Fruit fly (Drosophila melanogaster) whole organism, embryonic: Measurements from ENCODE around the gene CG11597.
A peak's percentile ranks its signal among the peaks of the same experiment; 100 is the strongest.

Experiments
- ATbp ChIP-seq: fragments of 200-800 bp; sonication (Bioruptor generic); optimal IDR thresholded peaks from 2 replicates; lab custom pipeline; 2017; ENCODE audit warnings: missing biosample characterization, mild to moderate bottlenecking, missing genetic modification characterization, missing genetic modification reagents
- BEAF-32 ChIP-seq: fragments of 200-800 bp; sonication (Bioruptor generic); optimal IDR thresholded peaks from 3 replicates; lab custom pipeline; 2017; ENCODE audit warnings: missing biosample characterization, missing genetic modification characterization, mild to moderate bottlenecking, moderate library complexity, missing genetic modification reagents
- Bteb2 ChIP-seq: fragments of 200-800 bp; sonication (Bioruptor generic); optimal IDR thresholded peaks from 2 replicates; lab custom pipeline; 2016; ENCODE audit warnings: missing biosample characterization, missing genetic modification characterization
- CG10267 ChIP-seq: fragments of 200-800 bp; sonication (Bioruptor generic); optimal IDR thresholded peaks from 2 replicates; lab custom pipeline; 2018; ENCODE audit warnings: missing biosample characterization, mild to moderate bottlenecking, missing genetic modification characterization, moderate library complexity
- CG12659 ChIP-seq: fragments of 200-800 bp; sonication (Bioruptor generic); optimal IDR thresholded peaks from 3 replicates; lab custom pipeline; 2017; ENCODE audit warnings: mild to moderate bottlenecking, missing biosample characterization, missing genetic modification reagents, missing genetic modification characterization
- CG12769 ChIP-seq: fragments of 200-800 bp; sonication (Bioruptor generic); optimal IDR thresholded peaks from 2 replicates; lab custom pipeline; 2019; ENCODE audit warnings: missing biosample characterization, mild to moderate bottlenecking, missing genetic modification characterization, moderate library complexity
- CG13287 ChIP-seq: fragments of 200-800 bp; sonication (Bioruptor generic); IDR thresholded peaks from 2 replicates; pipeline ENCODE4 v1.3.6; 2022; ENCODE audit warnings: missing biosample characterization, missing genetic modification characterization; ENCODE audit not compliant: partially characterized antibody
- CG14710 ChIP-seq: fragments of 200-800 bp; sonication (Bioruptor generic); optimal IDR thresholded peaks from 3 replicates; lab custom pipeline; 2019; ENCODE audit warnings: missing biosample characterization, mild to moderate bottlenecking, missing genetic modification characterization, moderate library complexity
- CG1647 ChIP-seq: fragments of 200-800 bp; sonication (Bioruptor generic); optimal IDR thresholded peaks from 3 replicates; lab custom pipeline; 2016; ENCODE audit warnings: missing biosample characterization, missing genetic modification characterization
- CG16813 ChIP-seq: fragments of 200-800 bp; sonication (Bioruptor generic); IDR thresholded peaks from 3 replicates; pipeline ENCODE4 v1.3.6; 2022; ENCODE audit warnings: missing biosample characterization, missing genetic modification characterization; ENCODE audit not compliant: partially characterized antibody
- CG17385 ChIP-seq: fragments of 200-800 bp; sonication (Bioruptor generic); optimal IDR thresholded peaks from 3 replicates; lab custom pipeline; 2018; ENCODE audit warnings: missing biosample characterization, mild to moderate bottlenecking, missing genetic modification characterization
- CG2116 ChIP-seq: fragments of 200-800 bp; sonication (Bioruptor generic); optimal IDR thresholded peaks from 3 replicates; lab custom pipeline; 2018; ENCODE audit warnings: missing biosample characterization, mild to moderate bottlenecking, missing genetic modification characterization
- CG32532 ChIP-seq: fragments of 200-800 bp; sonication (Bioruptor generic); IDR thresholded peaks from 2 replicates; pipeline ENCODE4 v1.3.6; 2022; ENCODE audit warnings: missing biosample characterization, missing genetic modification characterization
- CG33557 ChIP-seq: fragments of 200-800 bp; sonication (Bioruptor generic); optimal IDR thresholded peaks from 2 replicates; lab custom pipeline; 2019; ENCODE audit warnings: missing biosample characterization, mild to moderate bottlenecking, missing genetic modification characterization, moderate library complexity
- CG4360 ChIP-seq: fragments of 200-800 bp; sonication (Bioruptor generic); IDR thresholded peaks from 2 replicates; pipeline ENCODE4 v1.3.6; 2022; ENCODE audit warnings: missing biosample characterization, missing genetic modification characterization
- CG4617 ChIP-seq: fragments of 200-800 bp; sonication (Bioruptor generic); optimal IDR thresholded peaks from 3 replicates; lab custom pipeline; 2016; ENCODE audit warnings: missing biosample characterization, missing genetic modification characterization, borderline replicate concordance
- CG4854 ChIP-seq: fragments of 200-800 bp; sonication (Bioruptor generic); optimal IDR thresholded peaks from 2 replicates; lab custom pipeline; 2016; ENCODE audit warnings: missing biosample characterization, missing genetic modification characterization, inconsistent platforms
- CG6654 ChIP-seq: fragments of 200-800 bp; sonication (Bioruptor generic); optimal IDR thresholded peaks from 2 replicates; lab custom pipeline; 2017; ENCODE audit warnings: missing biosample characterization, mild to moderate bottlenecking, missing genetic modification characterization
- CG7372 ChIP-seq: fragments of 200-800 bp; sonication (Bioruptor generic); IDR thresholded peaks from 2 replicates; pipeline ENCODE4 v1.3.6; 2022; ENCODE audit warnings: missing biosample characterization, missing genetic modification characterization
- CG9797 ChIP-seq: fragments of 200-800 bp; sonication (Bioruptor generic); optimal IDR thresholded peaks from 3 replicates; lab custom pipeline; 2018; ENCODE audit warnings: missing biosample characterization, mild to moderate bottlenecking, missing genetic modification characterization
- Dp ChIP-seq: fragments of 200-800 bp; sonication (Bioruptor generic); optimal IDR thresholded peaks from 2 replicates; lab custom pipeline; 2018; ENCODE audit warnings: missing biosample characterization, mild to moderate bottlenecking, missing genetic modification characterization, moderate library complexity
- E2f2 ChIP-seq: fragments of 200-800 bp; sonication (Bioruptor generic); IDR thresholded peaks from 2 replicates; pipeline ENCODE4 v1.3.6; 2022; ENCODE audit warnings: missing biosample characterization, missing genetic modification characterization
- Fer1 ChIP-seq: fragments of 200-800 bp; sonication (Bioruptor generic); optimal IDR thresholded peaks from 2 replicates; lab custom pipeline; 2017; ENCODE audit warnings: missing biosample characterization, mild to moderate bottlenecking, missing genetic modification characterization
- Fer3 ChIP-seq: fragments of 200-800 bp; sonication (Bioruptor generic); optimal IDR thresholded peaks from 2 replicates; lab custom pipeline; 2018; ENCODE audit warnings: missing biosample characterization, mild to moderate bottlenecking, missing genetic modification characterization, moderate library complexity
- H15 ChIP-seq: fragments of 200-800 bp; sonication (Bioruptor generic); IDR thresholded peaks from 3 replicates; pipeline ENCODE4 v1.3.6; 2022; ENCODE audit warnings: missing biosample characterization, missing genetic modification characterization
- MBD-R2 ChIP-seq: fragments of 200-800 bp; sonication (Bioruptor generic); IDR thresholded peaks from 2 replicates; pipeline ENCODE4 v1.3.6; 2022; ENCODE audit warnings: missing biosample characterization, missing genetic modification characterization
- MESR4 ChIP-seq: fragments of 200-800 bp; sonication (Bioruptor generic); optimal IDR thresholded peaks from 2 replicates; lab custom pipeline; 2018; ENCODE audit warnings: missing biosample characterization, mild to moderate bottlenecking, missing genetic modification characterization, moderate library complexity
- Med ChIP-seq: fragments of 200-800 bp; sonication (Bioruptor generic); peaks from one replicate; lab custom pipeline; 2016; ENCODE audit warnings: missing biosample characterization, missing genetic modification characterization, mild to moderate bottlenecking, inconsistent platforms, moderate library complexity
- Oaz ChIP-seq: fragments of 200-800 bp; sonication (Bioruptor generic); IDR thresholded peaks from 2 replicates; pipeline ENCODE4 v1.3.6; 2022; ENCODE audit warnings: missing biosample characterization, missing genetic modification characterization
- amos ChIP-seq: fragments of 200-800 bp; sonication (Bioruptor generic); IDR thresholded peaks from 2 replicates; pipeline ENCODE4 v1.3.6; 2022; ENCODE audit warnings: missing biosample characterization, missing genetic modification characterization; ENCODE audit not compliant: partially characterized antibody
- da ChIP-seq: fragments of 200-800 bp; sonication (Bioruptor generic); optimal IDR thresholded peaks from 2 replicates; lab custom pipeline; 2016; ENCODE audit warnings: missing biosample characterization, missing genetic modification characterization
- ewg ChIP-seq: fragments of 200-800 bp; sonication (Bioruptor generic); optimal IDR thresholded peaks from 3 replicates; lab custom pipeline; 2017; ENCODE audit warnings: mild to moderate bottlenecking, missing biosample characterization, missing genetic modification reagents, missing genetic modification characterization
- gfzf ChIP-seq: fragments of 200-800 bp; sonication (Bioruptor generic); optimal IDR thresholded peaks from 2 replicates; lab custom pipeline; 2016; ENCODE audit warnings: missing biosample characterization, mild to moderate bottlenecking, missing genetic modification characterization, moderate library complexity
- hbn ChIP-seq: fragments of 200-800 bp; sonication (Bioruptor generic); IDR thresholded peaks from 2 replicates; pipeline ENCODE4 v1.3.6; 2022; ENCODE audit warnings: missing biosample characterization, missing genetic modification characterization; ENCODE audit not compliant: partially characterized antibody
- inv ChIP-seq: fragments of 200-800 bp; sonication (Bioruptor generic); IDR thresholded peaks from 2 replicates; pipeline ENCODE4 v1.3.6; 2022; ENCODE audit warnings: missing biosample characterization, missing genetic modification characterization; ENCODE audit not compliant: partially characterized antibody
- kah ChIP-seq: fragments of 200-800 bp; sonication (Bioruptor generic); optimal IDR thresholded peaks from 2 replicates; lab custom pipeline; 2018; ENCODE audit warnings: missing biosample characterization, mild to moderate bottlenecking, missing genetic modification characterization
- lab ChIP-seq: fragments of 200-800 bp; sonication (Bioruptor generic); optimal IDR thresholded peaks from 3 replicates; lab custom pipeline; 2017; ENCODE audit warnings: missing biosample characterization, missing genetic modification characterization, mild to moderate bottlenecking, moderate library complexity, missing genetic modification reagents
- lilli ChIP-seq: fragments of 200-800 bp; sonication (Bioruptor generic); optimal IDR thresholded peaks from 3 replicates; lab custom pipeline; 2016; ENCODE audit warnings: missing biosample characterization, missing genetic modification characterization
- org-1 ChIP-seq: fragments of 200-800 bp; sonication (Bioruptor generic); optimal IDR thresholded peaks from 2 replicates; lab custom pipeline; 2017; ENCODE audit warnings: missing biosample characterization, missing genetic modification characterization
- peb ChIP-seq: fragments of 200-800 bp; sonication (Bioruptor generic); IDR thresholded peaks from 2 replicates; pipeline ENCODE4 v1.3.6; 2022; ENCODE audit warnings: missing biosample characterization, missing genetic modification characterization
- pzg ChIP-seq: fragments of 200-800 bp; sonication (Bioruptor generic); optimal IDR thresholded peaks from 3 replicates; lab custom pipeline; 2018; ENCODE audit warnings: missing biosample characterization, mild to moderate bottlenecking, missing genetic modification characterization, moderate library complexity
- ranshi ChIP-seq: fragments of 200-800 bp; sonication (Bioruptor generic); IDR thresholded peaks from 2 replicates; pipeline ENCODE4 v1.3.6; 2022; ENCODE audit warnings: missing biosample characterization, missing genetic modification characterization
- stwl ChIP-seq: fragments of 200-800 bp; sonication (Bioruptor generic); optimal IDR thresholded peaks from 3 replicates; lab custom pipeline; 2018; ENCODE audit warnings: missing biosample characterization, mild to moderate bottlenecking, missing genetic modification characterization, moderate library complexity
- trem ChIP-seq: fragments of 200-800 bp; optimal IDR thresholded peaks from 3 replicates; lab custom pipeline; 2019; ENCODE audit warnings: missing biosample characterization, mild to moderate bottlenecking, missing genetic modification characterization, moderate library complexity

Gene CG11597

DNA sequence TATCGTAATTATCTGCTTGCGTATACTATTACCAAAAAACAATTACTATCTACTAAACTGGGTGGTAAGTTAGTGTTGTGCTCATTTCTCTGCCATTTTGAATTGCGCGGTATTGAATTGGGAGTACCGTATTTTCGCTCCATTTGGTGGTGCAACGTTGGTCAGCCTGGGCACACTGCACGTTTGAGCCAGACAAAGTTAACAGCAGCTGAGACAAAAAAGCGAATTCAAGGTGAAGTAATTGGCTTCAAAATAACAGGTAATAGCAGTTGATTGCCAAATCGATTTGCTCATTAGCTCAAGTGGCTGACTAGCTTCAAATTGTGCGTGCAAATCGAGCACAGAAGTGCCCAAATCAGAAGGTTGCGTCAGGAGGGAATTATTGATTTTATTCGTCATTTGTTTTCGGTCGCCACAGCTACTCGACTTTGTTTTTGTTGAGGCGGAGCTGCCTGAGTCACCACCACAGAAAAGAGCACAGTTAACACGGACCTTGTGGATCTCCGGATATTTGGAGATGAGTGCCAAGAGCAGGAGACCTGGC lies 26.6 kb downstream of the CG11597 start, which contains the start of gene Klp68D (continued):
- TF ChIP-seq CG9797 (GFP tag; lab: Kevin White, UChicago) (peak; percentile 89), CG2116 (GFP tag; lab: Kevin White, UChicago) (peak; percentile 28)

DNA sequence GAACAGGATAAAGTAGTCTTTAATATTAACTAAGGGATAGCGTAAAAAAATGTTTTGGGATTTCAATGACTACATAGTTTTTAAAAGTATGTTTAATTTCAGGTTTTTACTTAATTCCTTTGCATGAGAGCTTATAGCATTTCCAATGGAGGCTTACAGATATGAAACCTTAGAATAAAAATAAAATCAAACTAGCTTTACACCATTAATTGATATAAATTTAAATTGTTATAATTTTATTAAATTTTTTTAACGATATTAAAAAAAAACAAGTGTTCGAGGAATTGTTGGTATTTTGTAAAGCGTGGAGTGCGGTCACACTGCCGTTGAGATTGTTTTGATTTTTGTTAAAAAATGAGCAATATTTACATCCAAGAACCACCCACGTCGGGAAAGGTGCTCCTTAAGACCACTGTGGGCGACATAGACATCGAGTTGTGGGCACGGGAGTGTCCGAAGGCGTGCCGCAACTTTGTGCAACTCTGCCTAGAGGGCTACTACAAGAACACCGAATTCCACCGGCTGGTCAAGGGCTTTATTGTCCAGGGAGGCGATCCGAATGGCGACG lies 28.8 kb downstream of the CG11597 start, which contains the start of the genes twy and CG10907:
TSS of gene twy (minus strand) at position 51 of the 568 bp plus-strand sequence.
TSS of gene CG10907 (plus strand) at position 282 of the 568 bp plus-strand sequence.
- peak; percentile 59 for TF ChIP-seq CG4617 (GFP tag; lab: Kevin White, UChicago)
- no peak for TF ChIP-seq CG17385 (GFP tag; lab: Kevin White, UChicago)
- no peak for TF ChIP-seq hbn (GFP tag; lab: Robert Waterston, UW)
- TF ChIP-seq CG9797 (GFP tag; lab: Kevin White, UChicago), result peak; percentile 30
- peak; percentile 16 for TF ChIP-seq BEAF-32 (GFP tag; lab: Kevin White, UChicago)
- peak; percentile 15 for TF ChIP-seq stwl (tag; lab: Kevin White, UChicago)
- TF ChIP-seq CG14710, result peak; percentile 10
- peak; percentile 17 for TF ChIP-seq pzg (GFP tag; lab: Kevin White, UChicago)
- peak; percentile 58 for TF ChIP-seq gfzf (GFP tag; lab: Kevin White, UChicago)
- TF ChIP-seq Dp, result peak; percentile 40
- TF ChIP-seq MBD-R2 (GFP tag; lab: Robert Waterston, UW), result peak; percentile 67; the same call in 1 of the 2 replicates
- 0 out of 3 replicates have a peak, but pooled peaks have one; percentile 25 for TF ChIP-seq CG16813 (GFP tag; lab: Robert Waterston, UW)
- TF ChIP-seq CG10267 (tag; lab: Kevin White, UChicago), result no peak
- TF ChIP-seq Med (GFP tag; lab: Kevin White, UChicago), result peak; percentile 30
- TF ChIP-seq MESR4, result peak; percentile 18
- peak; percentile 16 for TF ChIP-seq trem (tag; lab: Kevin White, UChicago)
- TF ChIP-seq CG13287 (GFP tag; lab: Robert Waterston, UW), result 0 out of 2 replicates have a peak, but pooled peaks have one; percentile 35
- no peak for TF ChIP-seq CG4854 (GFP tag; lab: Kevin White, UChicago)
- peak; percentile 40; the same call in 1 of the 2 replicates for TF ChIP-seq E2f2 (GFP tag; lab: Robert Waterston, UW)

DNA sequence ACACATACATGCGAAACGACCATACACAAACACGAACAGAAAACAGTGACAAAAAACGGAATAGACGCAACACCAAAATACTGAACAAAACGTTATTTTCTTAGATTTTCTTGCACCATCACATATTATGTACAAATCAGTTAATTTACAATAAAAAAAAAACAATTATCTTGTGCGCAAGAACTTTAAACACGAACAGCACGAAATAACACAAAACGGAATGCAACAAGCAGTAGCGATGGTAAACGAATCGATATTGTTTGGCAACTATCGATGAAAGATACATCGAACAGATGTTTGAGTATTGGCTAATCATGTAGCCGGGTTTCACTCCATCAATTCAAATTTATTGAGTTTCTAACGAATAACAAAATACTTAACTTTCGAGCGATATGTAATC lies 32.3 kb downstream of the CG11597 start, which contains the start of gene Pi3K68D:
TSS of gene Pi3K68D (minus strand) at position 241 of the 400 bp plus-strand sequence.
- TF ChIP-seq ranshi (GFP tag; lab: Robert Waterston, UW) (no peak), peb (GFP tag; lab: Robert Waterston, UW) (no peak), CG4360 (GFP tag; lab: Robert Waterston, UW) (no peak), Fer1 (GFP tag; lab: Kevin White, UChicago) (no peak), H15 (no peak), CG1647 (peak; percentile 13), CG12659 (GFP tag; lab: Kevin White, UChicago) (peak; percentile 76), lilli (GFP tag; lab: Kevin White, UChicago) (peak; percentile 36), CG33557 (no peak), org-1 (no peak), da (no peak), Oaz (GFP tag; lab: Robert Waterston, UW) (no peak), Med (GFP tag; lab: Kevin White, UChicago) (peak; percentile 90), lab (GFP tag; lab: Kevin White, UChicago) (no peak), inv (GFP tag; lab: Robert Waterston, UW) (peak; percentile 92), hbn (GFP tag; lab: Robert Waterston, UW) (peak; percentile 89), ewg (GFP tag; lab: Kevin White, UChicago) (peak; percentile 85), CG7372 (no peak), CG32532 (GFP tag; lab: Robert Waterston, UW) (no peak), kah (GFP tag; lab: Kevin White, UChicago) (no peak), Fer3 (tag; lab: Kevin White, UChicago) (no peak), CG12769 (tag; lab: Kevin White, UChicago) (no peak), Bteb2 (GFP tag; lab: Kevin White, UChicago) (no peak), CG6654 (GFP tag; lab: Kevin White, UChicago) (no peak), ATbp (GFP tag; lab: Kevin White, UChicago) (no peak), amos (GFP tag; lab: Robert Waterston, UW) (peak; percentile 98)
